Fruit fly (Drosophila melanogaster) whole organism, embryonic: ENCODE results near the gene CG34117.

Experiments used
- Aef1 ChIP-seq: fragments of 200-800 bp; sonication (Bioruptor generic); IDR thresholded peaks from 3 replicates; pipeline ENCODE4 v1.3.6; 2022; ENCODE audit warnings: missing biosample characterization, missing genetic modification characterization
- CG11696 ChIP-seq: fragments of 200-800 bp; sonication (Bioruptor generic); IDR thresholded peaks from 2 replicates; pipeline ENCODE4 v1.3.6; 2022; ENCODE audit warnings: missing biosample characterization, missing genetic modification characterization
- CG14860 ChIP-seq: fragments of 200-800 bp; sonication (Bioruptor generic); IDR thresholded peaks from 3 replicates; pipeline ENCODE4 v1.3.6; 2022; ENCODE audit warnings: missing biosample characterization, missing genetic modification characterization; ENCODE audit not compliant: partially characterized antibody
- CG31365 ChIP-seq: fragments of 200-800 bp; sonication (Bioruptor generic); optimal IDR thresholded peaks from 2 replicates; lab custom pipeline; 2018; ENCODE audit warnings: missing biosample characterization, mild to moderate bottlenecking, missing genetic modification characterization
- D19A ChIP-seq: fragments of 200-800 bp; optimal IDR thresholded peaks from 3 replicates; lab custom pipeline; 2019; ENCODE audit warnings: missing biosample characterization, mild to moderate bottlenecking, missing genetic modification characterization, moderate library complexity
- bbx ChIP-seq: fragments of 200-800 bp; sonication (Bioruptor generic); IDR thresholded peaks from 2 replicates; pipeline ENCODE4 v1.3.6; 2022; ENCODE audit warnings: missing biosample characterization, missing genetic modification characterization; ENCODE audit not compliant: partially characterized antibody
- dmrt11E ChIP-seq: fragments of 200-800 bp; sonication (Bioruptor generic); optimal IDR thresholded peaks from 3 replicates; lab custom pipeline; 2018; ENCODE audit warnings: missing biosample characterization, mild to moderate bottlenecking, missing genetic modification characterization, moderate library complexity
- prd ChIP-seq, 3 experiments: fragments of >200 bp in 2 of 3; fragments of 200-800 bp in 1 of 3; sonication (Bioruptor generic) in 1 of 3; optimal IDR thresholded peaks in 2 of 3; IDR thresholded peaks in 1 of 3; 2 replicates in 2 of 3; 3 replicates in 1 of 3; pipeline versions ENCODE4 v1.3.6 to Lab custom; 2017 to 2022; ENCODE audit warnings: missing biosample characterization in 1 of 3, missing genetic modification characterization in 1 of 3
- vnd ChIP-seq: fragments of 200-800 bp; sonication (Bioruptor generic); IDR thresholded peaks from 3 replicates; pipeline ENCODE4 v1.3.6; 2022; ENCODE audit warnings: missing biosample characterization, missing genetic modification characterization; ENCODE audit not compliant: partially characterized antibody

DNA sequence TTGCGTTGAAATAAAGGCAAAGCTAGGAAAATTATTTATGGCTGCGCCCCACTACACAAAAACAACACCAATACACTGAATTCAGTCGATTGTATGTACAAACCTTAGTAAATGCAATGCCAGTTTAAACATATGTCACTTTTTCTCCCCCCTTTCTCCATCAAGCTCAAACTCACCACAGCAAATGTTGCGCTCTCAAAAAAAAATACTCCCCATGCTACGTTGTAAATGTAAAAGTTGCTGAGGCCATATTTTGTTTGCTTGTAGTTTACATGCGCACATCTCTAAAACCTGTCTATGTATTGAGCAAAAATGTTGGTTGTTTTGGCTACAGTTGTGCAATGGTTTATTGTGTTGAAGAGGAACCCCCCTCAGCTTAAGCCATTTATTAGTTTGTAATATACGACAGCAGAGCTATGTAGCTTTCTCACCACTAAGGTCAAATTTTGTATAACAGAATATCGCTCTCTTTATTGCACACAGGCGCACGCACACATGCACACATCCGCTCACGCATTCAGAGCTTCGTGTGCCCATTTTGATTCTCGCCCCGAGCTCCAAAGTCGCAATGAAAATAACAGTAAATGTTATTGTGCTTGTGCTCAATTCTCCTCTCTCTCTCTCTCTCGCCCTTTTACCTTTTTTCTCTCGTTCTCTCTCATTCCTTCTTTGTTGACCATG is 47.1 kb downstream of the CG34117 start:
- TF ChIP-seq Aef1 (GFP tag; lab: Robert Waterston, UW) = no peak
- TF ChIP-seq CG31365 (tag; lab: Kevin White, UChicago) = no peak
- no peak for TF ChIP-seq CG11696 (GFP tag; lab: Robert Waterston, UW)
- no peak for TF ChIP-seq vnd (GFP tag; lab: Robert Waterston, UW)
- no peak for TF ChIP-seq CG14860 (GFP tag; lab: Robert Waterston, UW)
- TF ChIP-seq bbx (GFP tag; lab: Robert Waterston, UW) = no peak
- TF ChIP-seq prd (optimal IDR thresholded peaks at IDR 0.05; lab: Kevin White, UChicago) = no peak
- TF ChIP-seq prd (GFP tag; IDR thresholded peaks at IDR 0.05; lab: Robert Waterston, UW) = no peak
- TF ChIP-seq dmrt11E (tag; lab: Kevin White, UChicago) = no peak
- TF ChIP-seq D19A (tag; lab: Kevin White, UChicago) = no peak
